Fruit fly (Drosophila melanogaster) whole organism, embryonic: Measurements from ENCODE around the gene dpr20.

Experiments used
- Aef1 ChIP-seq: fragments of 200-800 bp; sonication (Bioruptor generic); IDR thresholded peaks from 3 replicates; pipeline ENCODE4 v1.3.6; 2022; ENCODE audit warnings: missing biosample characterization, missing genetic modification characterization
- CG11696 ChIP-seq: fragments of 200-800 bp; sonication (Bioruptor generic); IDR thresholded peaks from 2 replicates; pipeline ENCODE4 v1.3.6; 2022; ENCODE audit warnings: missing biosample characterization, missing genetic modification characterization
- CG12769 ChIP-seq: fragments of 200-800 bp; sonication (Bioruptor generic); optimal IDR thresholded peaks from 2 replicates; lab custom pipeline; 2019; ENCODE audit warnings: missing biosample characterization, mild to moderate bottlenecking, missing genetic modification characterization, moderate library complexity
- CG13894 ChIP-seq: fragments of 200-800 bp; sonication (Bioruptor generic); optimal IDR thresholded peaks from 3 replicates; lab custom pipeline; 2018; ENCODE audit warnings: missing biosample characterization, mild to moderate bottlenecking, missing genetic modification characterization, moderate library complexity
- CG14050 ChIP-seq: fragments of 200-800 bp; sonication (Bioruptor generic); IDR thresholded peaks from 3 replicates; pipeline ENCODE4 v1.3.6; 2022; ENCODE audit warnings: missing biosample characterization, missing genetic modification characterization
- CG14667 ChIP-seq: fragments of 200-800 bp; sonication (Bioruptor generic); IDR thresholded peaks from 2 replicates; pipeline ENCODE4 v1.3.6; 2022; ENCODE audit warnings: missing biosample characterization, missing genetic modification characterization
- CG14965 ChIP-seq: fragments of 200-800 bp; sonication (Bioruptor generic); optimal IDR thresholded peaks from 2 replicates; lab custom pipeline; 2016; ENCODE audit warnings: missing biosample characterization, missing genetic modification characterization, borderline replicate concordance
- CG17328 ChIP-seq: fragments of 200-800 bp; sonication (Bioruptor generic); IDR thresholded peaks from 2 replicates; pipeline ENCODE4 v1.3.6; 2022; ENCODE audit warnings: missing biosample characterization, missing genetic modification characterization
- CG17361 ChIP-seq: fragments of 200-800 bp; sonication (Bioruptor generic); IDR thresholded peaks from 3 replicates; pipeline ENCODE4 v1.3.6; 2022; ENCODE audit warnings: missing biosample characterization, missing genetic modification characterization
- CG2120 ChIP-seq: fragments of 200-800 bp; sonication (Bioruptor generic); optimal IDR thresholded peaks from 3 replicates; lab custom pipeline; 2016; ENCODE audit warnings: missing biosample characterization, missing genetic modification characterization
- CG2678 ChIP-seq: fragments of 200-800 bp; sonication (Bioruptor generic); optimal IDR thresholded peaks from 3 replicates; lab custom pipeline; 2019; ENCODE audit warnings: missing biosample characterization, mild to moderate bottlenecking, missing genetic modification characterization, moderate library complexity
- CG2712 ChIP-seq: fragments of 200-800 bp; optimal IDR thresholded peaks from 3 replicates; lab custom pipeline; 2019; ENCODE audit warnings: missing biosample characterization, mild to moderate bottlenecking, missing genetic modification characterization, moderate library complexity
- CG3065 ChIP-seq: fragments of 200-800 bp; sonication (Bioruptor generic); optimal IDR thresholded peaks from 2 replicates; lab custom pipeline; 2016; ENCODE audit warnings: missing biosample characterization, missing genetic modification characterization
- CG31441 ChIP-seq: fragments of 200-800 bp; sonication (Bioruptor generic); IDR thresholded peaks from 2 replicates; pipeline ENCODE4 v1.3.6; 2022; ENCODE audit warnings: missing biosample characterization, missing genetic modification characterization
- CG34376 ChIP-seq: fragments of 200-800 bp; sonication (Bioruptor generic); optimal IDR thresholded peaks from 2 replicates; lab custom pipeline; 2018; ENCODE audit warnings: missing biosample characterization, mild to moderate bottlenecking, missing genetic modification characterization
- CG4854 ChIP-seq: fragments of 200-800 bp; sonication (Bioruptor generic); optimal IDR thresholded peaks from 2 replicates; lab custom pipeline; 2016; ENCODE audit warnings: missing biosample characterization, missing genetic modification characterization, inconsistent platforms
- CG7372 ChIP-seq: fragments of 200-800 bp; sonication (Bioruptor generic); IDR thresholded peaks from 2 replicates; pipeline ENCODE4 v1.3.6; 2022; ENCODE audit warnings: missing biosample characterization, missing genetic modification characterization
- CG8290 ChIP-seq, 3 experiments: fragments of 200-800 bp; sonication (Bioruptor generic); optimal IDR thresholded peaks; 2 replicates each; lab custom pipeline; 2016 to 2019; ENCODE audit warnings: missing biosample characterization in 3 of 3, missing genetic modification characterization in 3 of 3, mild to moderate bottlenecking in 2 of 3, moderate library complexity in 1 of 3
- Ets65A ChIP-seq: fragments of 200-800 bp; sonication (Bioruptor generic); peaks from one replicate; lab custom pipeline; 2016; ENCODE audit warnings: missing biosample characterization, missing genetic modification characterization
- MBD-R2 ChIP-seq: fragments of 200-800 bp; sonication (Bioruptor generic); IDR thresholded peaks from 2 replicates; pipeline ENCODE4 v1.3.6; 2022; ENCODE audit warnings: missing biosample characterization, missing genetic modification characterization
- MTF-1 ChIP-seq: fragments of 200-800 bp; sonication (Bioruptor generic); optimal IDR thresholded peaks from 2 replicates; lab custom pipeline; 2018; ENCODE audit warnings: missing biosample characterization, mild to moderate bottlenecking, missing genetic modification characterization, borderline replicate concordance
- Mad ChIP-seq: fragments of 200-800 bp; sonication (Bioruptor generic); optimal IDR thresholded peaks from 2 replicates; lab custom pipeline; 2016; ENCODE audit warnings: missing biosample characterization, missing genetic modification characterization
- Med ChIP-seq: fragments of 200-800 bp; sonication (Bioruptor generic); peaks from one replicate; lab custom pipeline; 2016; ENCODE audit warnings: missing biosample characterization, missing genetic modification characterization, mild to moderate bottlenecking, inconsistent platforms, moderate library complexity
- PHDP ChIP-seq: fragments of 200-800 bp; sonication (Bioruptor generic); optimal IDR thresholded peaks from 3 replicates; lab custom pipeline; 2018; ENCODE audit warnings: missing biosample characterization, mild to moderate bottlenecking, missing genetic modification characterization, moderate library complexity
- Scr ChIP-seq: fragments of 200-800 bp; sonication (Bioruptor generic); IDR thresholded peaks from 2 replicates; pipeline ENCODE4 v1.3.6; 2022; ENCODE audit warnings: missing biosample characterization, missing genetic modification characterization; ENCODE audit not compliant: partially characterized antibody
- Sry-β ChIP-seq: fragments of 200-800 bp; sonication (Bioruptor generic); optimal IDR thresholded peaks from 2 replicates; lab custom pipeline; 2018; ENCODE audit warnings: missing biosample characterization, mild to moderate bottlenecking, missing genetic modification characterization, moderate library complexity
- Xbp1 ChIP-seq: fragments of 200-800 bp; sonication (Bioruptor generic); optimal IDR thresholded peaks from 3 replicates; lab custom pipeline; 2016; ENCODE audit warnings: missing biosample characterization, mild to moderate bottlenecking, missing genetic modification characterization
- ac ChIP-seq: fragments of 200-800 bp; sonication (Bioruptor generic); optimal IDR thresholded peaks from 3 replicates; lab custom pipeline; 2017; ENCODE audit warnings: missing biosample characterization, mild to moderate bottlenecking, missing genetic modification characterization
- amos ChIP-seq: fragments of 200-800 bp; sonication (Bioruptor generic); IDR thresholded peaks from 2 replicates; pipeline ENCODE4 v1.3.6; 2022; ENCODE audit warnings: missing biosample characterization, missing genetic modification characterization; ENCODE audit not compliant: partially characterized antibody
- cg ChIP-seq: fragments of 200-800 bp; sonication (Bioruptor generic); optimal IDR thresholded peaks from 3 replicates; lab custom pipeline; 2019; ENCODE audit warnings: missing biosample characterization, mild to moderate bottlenecking, missing genetic modification characterization, moderate library complexity
- chinmo ChIP-seq: fragments of 200-800 bp; sonication (Bioruptor generic); IDR thresholded peaks from 4 replicates; pipeline ENCODE4 v1.3.6; 2022; ENCODE audit warnings: missing biosample characterization, missing genetic modification characterization; ENCODE audit not compliant: partially characterized antibody
- exex ChIP-seq: fragments of 200-800 bp; sonication (Bioruptor generic); optimal IDR thresholded peaks from 4 replicates; lab custom pipeline; 2018; ENCODE audit warnings: missing biosample characterization, mild to moderate bottlenecking, missing genetic modification characterization, moderate library complexity
- gcm ChIP-seq: fragments of 200-800 bp; sonication (Bioruptor generic); optimal IDR thresholded peaks from 2 replicates; lab custom pipeline; 2019; ENCODE audit warnings: missing biosample characterization, mild to moderate bottlenecking, missing genetic modification characterization, moderate library complexity
- ind ChIP-seq: fragments of 200-800 bp; sonication (Bioruptor generic); optimal IDR thresholded peaks from 3 replicates; lab custom pipeline; 2016; ENCODE audit warnings: missing biosample characterization, missing genetic modification characterization
- pan ChIP-seq, 4 experiments: fragments of >200 bp in 3 of 4; fragments of 200-800 bp in 1 of 4; sonication (Bioruptor generic) in 1 of 4; optimal IDR thresholded peaks in 3 of 4; IDR thresholded peaks in 1 of 4; 2 replicates each; pipeline versions ENCODE4 v1.3.6 to Lab custom; 2017 to 2022; ENCODE audit warnings: missing biosample characterization in 2 of 4, missing genetic modification characterization in 2 of 4, mixed read lengths in 1 of 4
- pb ChIP-seq: fragments of 200-800 bp; sonication (Bioruptor generic); optimal IDR thresholded peaks from 3 replicates; lab custom pipeline; 2016; ENCODE audit warnings: missing biosample characterization, missing genetic modification characterization
- pita ChIP-seq: fragments of 200-800 bp; sonication (Bioruptor generic); optimal IDR thresholded peaks from 2 replicates; lab custom pipeline; 2017; ENCODE audit warnings: missing biosample characterization, mild to moderate bottlenecking, missing genetic modification characterization
- psq ChIP-seq: fragments of 200-800 bp; sonication (Bioruptor generic); optimal IDR thresholded peaks from 2 replicates; lab custom pipeline; 2017; ENCODE audit warnings: missing biosample characterization, missing genetic modification characterization
- pum ChIP-seq: fragments of 200-800 bp; sonication (Bioruptor generic); optimal IDR thresholded peaks from 2 replicates; lab custom pipeline; 2016; ENCODE audit warnings: missing biosample characterization, missing genetic modification characterization
- repo ChIP-seq: fragments of 200-800 bp; sonication (Bioruptor generic); optimal IDR thresholded peaks from 2 replicates; lab custom pipeline; 2016; ENCODE audit warnings: missing biosample characterization, missing genetic modification characterization
- run ChIP-seq: fragments of 200-800 bp; sonication (Bioruptor generic); optimal IDR thresholded peaks from 3 replicates; lab custom pipeline; 2018; ENCODE audit warnings: missing biosample characterization, mild to moderate bottlenecking, missing genetic modification characterization
- scrt ChIP-seq: fragments of 200-800 bp; sonication (Bioruptor generic); optimal IDR thresholded peaks from 2 replicates; lab custom pipeline; 2018; ENCODE audit warnings: missing biosample characterization, mild to moderate bottlenecking, missing genetic modification characterization, moderate library complexity
- sd ChIP-seq: fragments of 200-800 bp; sonication (Bioruptor generic); optimal IDR thresholded peaks from 3 replicates; lab custom pipeline; 2018; ENCODE audit warnings: missing biosample characterization, mild to moderate bottlenecking, missing genetic modification characterization, moderate library complexity
- sens ChIP-seq: fragments of 200-800 bp; sonication (Bioruptor generic); peaks from one replicate; lab custom pipeline; 2016; ENCODE audit warnings: missing biosample characterization, missing genetic modification characterization
- sisA ChIP-seq: fragments of 200-800 bp; sonication (Bioruptor generic); IDR thresholded peaks from 2 replicates; pipeline ENCODE4 v1.3.6; 2022; ENCODE audit warnings: missing biosample characterization, missing genetic modification characterization
- sob ChIP-seq: fragments of 200-800 bp; sonication (Bioruptor generic); IDR thresholded peaks from 2 replicates; pipeline ENCODE4 v1.3.6; 2022; ENCODE audit warnings: missing biosample characterization, missing genetic modification characterization
- sug ChIP-seq: fragments of 200-800 bp; optimal IDR thresholded peaks from 2 replicates; lab custom pipeline; 2019; ENCODE audit warnings: missing biosample characterization, mild to moderate bottlenecking, missing genetic modification characterization, moderate library complexity
- tx ChIP-seq: fragments of 200-800 bp; sonication (Bioruptor generic); optimal IDR thresholded peaks from 2 replicates; lab custom pipeline; 2016; ENCODE audit warnings: missing biosample characterization, missing genetic modification characterization

dpr20 gene

DNA sequence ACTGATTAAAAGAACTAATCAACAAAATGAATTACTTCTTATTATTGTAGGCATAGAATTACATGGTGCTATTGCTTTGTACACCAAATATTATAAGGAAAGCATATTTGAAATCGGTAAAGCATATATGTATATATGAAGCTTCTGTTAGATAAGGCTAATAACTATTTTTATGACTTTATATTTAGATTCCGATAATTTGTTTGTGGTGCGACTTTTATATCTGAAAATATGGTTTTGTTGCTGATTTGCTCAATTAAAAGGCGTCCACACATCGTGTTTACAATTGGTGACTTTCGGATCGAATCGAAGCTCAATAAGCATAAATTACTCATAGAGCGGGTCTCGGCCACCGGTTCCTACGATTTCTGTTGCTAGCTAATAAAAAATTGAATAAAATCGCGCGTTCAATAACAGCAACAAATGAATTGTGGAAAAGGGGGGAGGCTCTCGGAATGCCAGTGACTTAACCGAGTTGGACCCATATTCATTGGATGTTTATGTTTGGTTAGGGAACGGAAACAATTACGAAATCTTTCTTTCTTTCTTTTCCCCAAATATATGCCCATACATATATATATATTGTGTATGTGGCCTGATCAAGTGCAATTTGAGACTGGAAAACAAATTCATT is 28.7 kb upstream of the dpr20 start:
- TF ChIP-seq repo (GFP tag; lab: Kevin White, UChicago), result no peak
- TF ChIP-seq CG34376 (GFP tag; lab: Kevin White, UChicago), result peak; percentile 56
- TF ChIP-seq CG13894 (tag; lab: Kevin White, UChicago), result peak; percentile 19
- no peak for TF ChIP-seq pb (GFP tag; lab: Kevin White, UChicago)
- TF ChIP-seq CG17361 (GFP tag; lab: Robert Waterston, UW), result no peak
- no peak for TF ChIP-seq pum (GFP tag; lab: Kevin White, UChicago)
- no peak for TF ChIP-seq CG11696
- TF ChIP-seq sd, result peak; percentile 90
- peak; percentile 11 for TF ChIP-seq CG2678 (tag; lab: Kevin White, UChicago)
- no peak for TF ChIP-seq amos
- peak; percentile 8 for TF ChIP-seq sens (GFP tag; lab: Kevin White, UChicago)
- TF ChIP-seq CG14667, result no peak
- no peak for TF ChIP-seq CG3065 (GFP tag; lab: Kevin White, UChicago)
- no peak for TF ChIP-seq ac (GFP tag; lab: Kevin White, UChicago)
- peak; percentile 8 for TF ChIP-seq CG12769 (tag; lab: Kevin White, UChicago)
- TF ChIP-seq exex (tag; lab: Kevin White, UChicago), result peak; percentile 66
- peak; percentile 19 for TF ChIP-seq PHDP (tag; lab: Kevin White, UChicago)
- no peak for TF ChIP-seq run (tag; lab: Kevin White, UChicago)
- TF ChIP-seq Scr (GFP tag; lab: Robert Waterston, UW), result no peak
- no peak for TF ChIP-seq CG14050 (GFP tag; lab: Robert Waterston, UW)
- no peak for TF ChIP-seq sisA (GFP tag; lab: Robert Waterston, UW)
- peak; percentile 20 for TF ChIP-seq sug

DNA sequence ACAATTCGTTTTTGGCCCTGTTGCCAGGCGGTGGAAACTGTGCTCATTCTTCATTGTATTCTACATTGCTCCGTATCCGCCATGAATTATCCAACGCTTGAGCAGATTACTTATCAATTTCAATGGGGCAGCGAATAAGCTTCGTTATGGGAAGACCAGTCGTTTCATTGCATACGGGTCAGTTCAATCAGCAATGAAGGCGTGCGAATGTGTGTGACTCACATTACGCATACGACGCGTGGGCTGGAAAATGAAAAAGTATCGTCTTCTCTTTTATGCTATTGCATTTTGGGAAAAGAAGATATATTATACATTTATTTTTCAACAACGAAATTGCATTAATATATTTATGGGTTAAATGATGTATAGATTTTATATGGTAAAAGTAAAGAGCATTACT is 28.0 kb upstream of the dpr20 start:
- TF ChIP-seq CG7372 (GFP tag; lab: Robert Waterston, UW) (0 out of 2 replicates have a peak, but pooled peaks have one; percentile 50), pita (GFP tag; lab: Kevin White, UChicago) (no peak), CG2712 (tag; lab: Kevin White, UChicago) (no peak), Med (GFP tag; lab: Kevin White, UChicago) (peak; percentile 20), CG31441 (GFP tag; lab: Robert Waterston, UW) (no peak), gcm (peak; percentile 9), Ets65A (GFP tag; lab: Kevin White, UChicago) (peak; percentile 10), pan (optimal IDR thresholded peaks at IDR 0.05; lab: Kevin White, UChicago) (no peak), pan (GFP tag; optimal IDR thresholded peaks at IDR 0.05 in 1 of 2, IDR thresholded peaks at IDR 0.05 in 1 of 2) (no peak)

DNA sequence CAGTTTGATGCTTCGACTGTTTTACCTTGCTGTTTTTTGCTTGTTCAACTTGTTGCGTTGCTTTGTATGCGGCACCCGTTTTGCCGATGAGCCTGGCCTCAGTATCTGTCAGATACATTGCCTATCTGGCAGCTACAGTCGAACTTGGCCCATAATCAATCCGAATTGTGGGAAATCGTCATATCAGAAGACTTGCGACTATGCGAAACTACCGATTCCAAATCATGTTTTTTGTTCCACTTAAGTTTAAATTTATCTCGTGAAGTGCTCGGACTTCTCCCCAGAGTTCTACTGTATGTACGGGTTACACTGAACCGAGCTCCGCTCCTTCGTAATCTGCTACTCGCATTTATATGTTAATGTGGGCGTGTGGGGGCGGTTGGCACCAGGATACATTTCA is 27.2 kb upstream of the dpr20 start:
- TF ChIP-seq psq (no peak), MBD-R2 (GFP tag; lab: Robert Waterston, UW) (0 out of 2 replicates have a peak, but pooled peaks have one; percentile 16), CG14965 (GFP tag; lab: Kevin White, UChicago) (no peak), cg (GFP tag; lab: Kevin White, UChicago) (no peak), Xbp1 (GFP tag; lab: Kevin White, UChicago) (no peak), CG14050 (GFP tag; lab: Robert Waterston, UW) (no peak), chinmo (GFP tag; lab: Robert Waterston, UW) (0 out of 4 replicates have a peak, but pooled peaks have one; percentile 2), Mad (GFP tag; lab: Kevin White, UChicago) (no peak), CG4854 (GFP tag; lab: Kevin White, UChicago) (no peak), CG2120 (peak; percentile 5), CG8290 (GFP tag; optimal IDR thresholded peaks at IDR 0.05; lab: Kevin White, UChicago) (no peak), CG8290 (tag; optimal IDR thresholded peaks at IDR 0.05; lab: Kevin White, UChicago) (no peak), Sry-β (GFP tag; lab: Kevin White, UChicago) (no peak), sob (GFP tag; lab: Robert Waterston, UW) (peak; percentile 23; the same call in 1 of the 2 replicates), scrt (GFP tag; lab: Kevin White, UChicago) (peak; percentile 75), ind (GFP tag; lab: Kevin White, UChicago) (no peak), Aef1 (peak; percentile 40; the same call in 1 of the 3 replicates), CG17328 (no peak), MTF-1 (GFP tag; lab: Kevin White, UChicago) (no peak), tx (GFP tag; lab: Kevin White, UChicago) (no peak)
